Worm (Caenorhabditis elegans) whole organism, midembryonic: Measurements from ENCODE around the gene T07D3.4.

Experiments
- T22C8.4 ChIP-seq: fragments of 200-800 bp; sonication (Bioruptor generic); IDR thresholded peaks from 2 replicates; pipeline ENCODE4 v1.3.6; 2022; ENCODE audit warnings: missing genetic modification characterization, missing compliant biosample characterization
- cog-1 ChIP-seq: sonication (generic microtip); optimal IDR thresholded peaks from 2 replicates; lab custom pipeline; 2016; ENCODE audit warnings: missing genetic modification characterization, missing compliant biosample characterization
- flt-1 ChIP-seq: fragments of 200-800 bp; sonication (Bioruptor generic); IDR thresholded peaks from 2 replicates; pipeline ENCODE4 v1.3.6; 2022; ENCODE audit warnings: missing genetic modification characterization, missing compliant biosample characterization
- klf-2 ChIP-seq: fragments of 200-800 bp; sonication (Bioruptor generic); conservative IDR thresholded peaks from 2 replicates; pipeline ENCODE4 v1.3.6; 2022; ENCODE audit warnings: missing genetic modification reagents, missing genetic modification characterization, missing compliant biosample characterization
- med-1 ChIP-seq: sonication (generic microtip); optimal IDR thresholded peaks from 2 replicates; lab custom pipeline; 2017; ENCODE audit warnings: missing genetic modification characterization, mild to moderate bottlenecking, missing compliant biosample characterization, antibody characterized with exemption, missing genetic modification reagents; ENCODE audit not compliant: insufficient read depth
- ref-1 ChIP-seq: fragments of 200-800 bp; sonication (Bioruptor generic); conservative IDR thresholded peaks from 2 replicates; pipeline ENCODE4 v1.3.6; 2022; ENCODE audit warnings: missing genetic modification reagents, missing genetic modification characterization, missing compliant biosample characterization
- tab-1 ChIP-seq: fragments of 200-800 bp; sonication (Bioruptor generic); IDR thresholded peaks from 2 replicates; pipeline ENCODE4 v1.3.6; 2022; ENCODE audit warnings: missing genetic modification characterization, missing compliant biosample characterization
- ztf-23 ChIP-seq: fragments of 200-800 bp; sonication (Bioruptor generic); IDR thresholded peaks from 2 replicates; pipeline ENCODE4 v1.3.6; 2022; ENCODE audit warnings: missing genetic modification reagents, missing genetic modification characterization, missing compliant biosample characterization
- ztf-29 ChIP-seq: fragments of 200-800 bp; sonication (Bioruptor generic); IDR thresholded peaks from 2 replicates; pipeline ENCODE4 v1.3.6; 2022; ENCODE audit warnings: missing genetic modification reagents, missing genetic modification characterization, missing compliant biosample characterization

ce11 chrII:840131-840530 is 48.0 kb upstream of the T07D3.4 start, which contains the start of gene clc-33:
- no peak for TF ChIP-seq ztf-23
- no peak for TF ChIP-seq T22C8.4 (GFP tag; lab: Robert Waterston, UW)
- TF ChIP-seq flt-1 (GFP tag; lab: Robert Waterston, UW) = no peak
- no peak for TF ChIP-seq med-1 (GFP tag; lab: Kevin White, UChicago)
- TF ChIP-seq klf-2 (GFP tag; lab: Robert Waterston, UW) = no peak
- no peak for TF ChIP-seq cog-1 (tag; lab: Kevin White, UChicago)
- no peak for TF ChIP-seq ztf-29
- no peak for TF ChIP-seq ref-1
- no peak for TF ChIP-seq tab-1
